Worm (Caenorhabditis elegans) whole organism, early embryonic: ENCODE results near the gene sec-15.

ENCODE experiments used
- B0310.2 ChIP-seq: sonication (generic microtip); optimal IDR thresholded peaks from 2 replicates; lab custom pipeline; 2016; ENCODE audit warnings: mild to moderate bottlenecking, missing genetic modification characterization, missing compliant biosample characterization
- F13C5.2 ChIP-seq: sonication (generic microtip); optimal IDR thresholded peaks from 2 replicates; lab custom pipeline; 2017; ENCODE audit warnings: mild to moderate bottlenecking, missing genetic modification characterization, inconsistent platforms, missing compliant biosample characterization
- aly-1 ChIP-seq: sonication (generic microtip); optimal IDR thresholded peaks from 2 replicates; lab custom pipeline; 2016; ENCODE audit warnings: missing genetic modification characterization, missing compliant biosample characterization
- ama-1 ChIP-seq: fragments of 150-350 bp; optimal IDR thresholded peaks from 2 replicates; lab custom pipeline; 2014
- ceh-13 ChIP-seq: fragments of 200-800 bp; sonication (Bioruptor generic); optimal IDR thresholded peaks from 2 replicates; lab custom pipeline; 2018; ENCODE audit warnings: mild to moderate bottlenecking, missing genetic modification characterization, missing compliant biosample characterization
- ceh-36 ChIP-seq: sonication (generic microtip); optimal IDR thresholded peaks from 2 replicates; lab custom pipeline; 2016; ENCODE audit warnings: missing genetic modification characterization, inconsistent platforms, missing compliant biosample characterization
- ets-7 ChIP-seq: sonication (generic microtip); optimal IDR thresholded peaks from 2 replicates; lab custom pipeline; 2016; ENCODE audit warnings: missing genotype, missing genetic modification characterization, missing compliant biosample characterization
- flt-1 ChIP-seq: fragments of 200-800 bp; sonication (Bioruptor generic); IDR thresholded peaks from 2 replicates; pipeline ENCODE4 v1.3.6; 2022; ENCODE audit warnings: missing genetic modification characterization, missing compliant biosample characterization
- hmbx-1 ChIP-seq: sonication (generic microtip); optimal IDR thresholded peaks from 2 replicates; lab custom pipeline; 2016; ENCODE audit warnings: mild to moderate bottlenecking, missing genetic modification characterization, missing compliant biosample characterization
- hmg-4 ChIP-seq: fragments of 200-800 bp; sonication (Bioruptor generic); optimal IDR thresholded peaks from 2 replicates; lab custom pipeline; 2018; ENCODE audit warnings: mild to moderate bottlenecking, missing genetic modification characterization, missing compliant biosample characterization
- hnd-1 ChIP-seq: sonication (generic microtip); optimal IDR thresholded peaks from 2 replicates; lab custom pipeline; 2016; ENCODE audit warnings: missing genetic modification characterization, missing compliant biosample characterization
- pes-1 ChIP-seq: fragments of 200-800 bp; sonication (Bioruptor generic); IDR thresholded peaks from 2 replicates; pipeline ENCODE4 v1.3.6; 2022; ENCODE audit warnings: missing genetic modification reagents, missing genetic modification characterization, missing compliant biosample characterization
- scrt-1 ChIP-seq: fragments of 200-800 bp; sonication (Bioruptor generic); IDR thresholded peaks from 2 replicates; pipeline ENCODE4 v1.3.6; 2022; ENCODE audit warnings: missing genetic modification characterization, missing compliant biosample characterization
- sea-1 ChIP-seq: fragments of 200-800 bp; sonication (Bioruptor generic); conservative IDR thresholded peaks from 2 replicates; pipeline ENCODE4 v1.3.6; 2022; ENCODE audit warnings: missing genetic modification characterization, missing compliant biosample characterization
- tbx-11 ChIP-seq: fragments of 200-800 bp; sonication (Bioruptor generic); IDR thresholded peaks from 2 replicates; pipeline ENCODE4 v1.3.6; 2022; ENCODE audit warnings: missing genetic modification characterization, missing compliant biosample characterization
- tbx-37 ChIP-seq: fragments of 200-800 bp; sonication (Bioruptor generic); conservative IDR thresholded peaks from 2 replicates; pipeline ENCODE4 v1.3.6; 2022; ENCODE audit warnings: missing genetic modification reagents, missing genetic modification characterization, missing compliant biosample characterization
- tra-4 ChIP-seq: sonication (generic microtip); optimal IDR thresholded peaks from 2 replicates; lab custom pipeline; 2017; ENCODE audit warnings: missing genetic modification characterization, missing compliant biosample characterization

Gene sec-15

ce11 chrX:8835405-8835804 is at the start of gene sec-15:
sec-15 (minus strand) TSS chrX:8835715.
- TF ChIP-seq hmbx-1: no peak
- no peak for TF ChIP-seq scrt-1 (GFP tag; lab: Robert Waterston, UW)
- no peak for TF ChIP-seq ets-7
- TF ChIP-seq tra-4: no peak
- TF ChIP-seq F13C5.2 (tag; lab: Kevin White, UChicago): no peak
- no peak for TF ChIP-seq B0310.2 (tag; lab: Kevin White, UChicago)
- no peak for TF ChIP-seq ama-1 (lab: Kevin White, UChicago)
- no peak for TF ChIP-seq tbx-11
- TF ChIP-seq hnd-1 (tag; lab: Kevin White, UChicago): no peak
- no peak for TF ChIP-seq hmg-4 (GFP tag; lab: Kevin White, UChicago)
- TF ChIP-seq flt-1 (GFP tag; lab: Robert Waterston, UW): no peak
- no peak for TF ChIP-seq pes-1 (GFP tag; lab: Robert Waterston, UW)

ce11 chrX:8882162-8882561 is 46.6 kb upstream of the sec-15 start:
- TF ChIP-seq ceh-36 (tag; lab: Kevin White, UChicago) (no peak), hmbx-1 (no peak), ets-7 (no peak), flt-1 (GFP tag; lab: Robert Waterston, UW) (no peak), scrt-1 (GFP tag; lab: Robert Waterston, UW) (no peak), pes-1 (GFP tag; lab: Robert Waterston, UW) (no peak)

DNA sequence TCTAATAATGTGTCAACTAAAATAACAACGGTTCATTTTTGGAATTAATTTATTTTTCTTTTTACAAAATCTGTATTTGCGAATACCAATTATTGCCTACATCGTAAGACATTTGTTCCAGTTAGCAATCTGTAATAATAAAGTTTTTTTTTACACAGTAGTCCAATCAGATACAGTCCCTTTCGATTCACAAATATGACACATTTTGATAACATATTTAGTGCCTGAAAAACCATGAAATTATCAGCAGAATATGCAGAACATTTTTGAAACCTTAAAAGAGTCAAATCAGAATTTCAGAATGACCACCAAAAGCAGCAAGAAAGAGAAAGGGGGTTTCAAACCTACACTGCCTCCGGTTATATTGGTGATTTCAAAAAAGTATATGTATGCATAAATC is 43.8 kb upstream of the sec-15 start, which contains the start of gene C06E2.2:
Gene C06E2.2, plus strand, starts transcription at position 301 of the 400 bp plus-strand sequence.
- TF ChIP-seq hmg-4 (GFP tag; lab: Kevin White, UChicago): no peak
- TF ChIP-seq B0310.2 (tag; lab: Kevin White, UChicago): no peak
- TF ChIP-seq ceh-36 (tag; lab: Kevin White, UChicago): no peak
- TF ChIP-seq flt-1 (GFP tag; lab: Robert Waterston, UW): no peak
- TF ChIP-seq ceh-13 (GFP tag; lab: Kevin White, UChicago): no peak
- no peak for TF ChIP-seq ets-7
- no peak for TF ChIP-seq tbx-11
- no peak for TF ChIP-seq hmbx-1
- no peak for TF ChIP-seq F13C5.2 (tag; lab: Kevin White, UChicago)
- no peak for TF ChIP-seq hnd-1 (tag; lab: Kevin White, UChicago)
- TF ChIP-seq tra-4: no peak
- no peak for TF ChIP-seq tbx-37 (GFP tag; lab: Robert Waterston, UW)
- TF ChIP-seq scrt-1 (GFP tag; lab: Robert Waterston, UW): no peak

DNA sequence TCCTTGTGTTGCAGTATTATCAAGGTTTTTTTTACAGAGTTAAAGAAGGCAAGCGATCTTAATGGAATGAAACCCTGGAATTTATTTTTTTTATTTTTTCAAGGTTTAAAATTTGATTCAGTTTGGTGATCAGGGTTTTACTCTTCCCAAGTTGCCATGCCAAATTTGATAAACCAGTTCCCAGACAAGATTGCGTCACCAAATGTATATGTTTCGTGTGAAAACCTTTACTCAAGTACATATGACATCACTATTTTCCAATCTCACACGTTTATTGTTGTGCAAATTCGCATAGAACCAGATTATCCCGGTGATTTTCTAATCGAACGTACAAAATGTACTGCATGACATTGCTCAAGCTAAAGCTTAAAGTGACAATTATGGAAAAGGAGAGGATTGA is 43.2 kb upstream of the sec-15 start:
- TF ChIP-seq sea-1 (GFP tag; lab: Robert Waterston, UW) (no peak), ceh-13 (GFP tag; lab: Kevin White, UChicago) (no peak), tra-4 (no peak), scrt-1 (GFP tag; lab: Robert Waterston, UW) (no peak), ceh-36 (tag; lab: Kevin White, UChicago) (no peak), tbx-11 (no peak), tbx-37 (GFP tag; lab: Robert Waterston, UW) (no peak), flt-1 (GFP tag; lab: Robert Waterston, UW) (no peak), pes-1 (GFP tag; lab: Robert Waterston, UW) (no peak), B0310.2 (tag; lab: Kevin White, UChicago) (no peak), F13C5.2 (tag; lab: Kevin White, UChicago) (no peak), ama-1 (lab: Kevin White, UChicago) (no peak), ets-7 (no peak), hmg-4 (GFP tag; lab: Kevin White, UChicago) (no peak)

- TF ChIP-seq hmg-4 (GFP tag; lab: Kevin White, UChicago): no peak
- TF ChIP-seq hmbx-1: no peak
- TF ChIP-seq hnd-1 (tag; lab: Kevin White, UChicago): no peak
- TF ChIP-seq B0310.2 (tag; lab: Kevin White, UChicago): no peak
- TF ChIP-seq ets-7: no peak
- TF ChIP-seq tbx-37 (GFP tag; lab: Robert Waterston, UW): no peak
- TF ChIP-seq pes-1 (GFP tag; lab: Robert Waterston, UW): no peak
Measured at ce11 chrX:8877162-8877561, 41.6 kb upstream of the sec-15 start.

ce11 chrX:8875867-8876266 is 40.4 kb upstream of the sec-15 start:
- TF ChIP-seq ets-7 (no peak), ceh-36 (tag; lab: Kevin White, UChicago) (no peak), ceh-13 (GFP tag; lab: Kevin White, UChicago) (no peak), tra-4 (no peak), pes-1 (GFP tag; lab: Robert Waterston, UW) (no peak), ama-1 (lab: Kevin White, UChicago) (no peak), hnd-1 (tag; lab: Kevin White, UChicago) (no peak), flt-1 (GFP tag; lab: Robert Waterston, UW) (no peak), hmbx-1 (no peak), tbx-11 (no peak)

ce11 chrX:8874748-8875147 is 39.2 kb upstream of the sec-15 start, which contains the start of gene C06E2.1:
C06E2.1 (minus strand) TSS chrX:8874848.
- TF ChIP-seq ceh-36 (tag; lab: Kevin White, UChicago): no peak
- no peak for TF ChIP-seq scrt-1 (GFP tag; lab: Robert Waterston, UW)

DNA sequence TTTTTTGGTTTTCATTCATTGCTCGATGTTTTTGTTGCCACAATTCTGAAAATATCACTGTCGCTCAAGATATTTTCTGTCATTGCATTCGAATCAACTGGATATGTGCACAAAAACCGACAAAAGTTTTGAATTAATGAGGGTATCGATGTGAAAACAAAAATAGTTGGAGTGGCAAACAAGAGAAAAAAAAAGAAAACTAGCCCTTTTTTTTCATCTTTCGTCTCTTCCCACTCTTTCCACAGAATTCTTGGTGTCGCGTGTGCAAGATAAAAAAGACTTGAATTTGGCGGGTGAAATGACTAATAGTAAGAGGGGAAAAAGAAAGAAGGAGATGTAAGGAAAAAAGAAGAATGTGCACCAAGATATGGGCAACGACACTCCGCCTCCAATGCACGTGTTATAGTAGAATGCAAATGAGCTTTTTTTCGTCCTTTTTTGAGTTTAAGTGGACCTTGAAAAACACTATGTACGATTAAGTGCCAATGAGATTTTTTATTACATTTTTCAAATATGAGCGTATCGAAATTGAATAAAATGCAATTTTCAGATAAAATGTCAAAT is 33.7 kb upstream of the sec-15 start, which contains the start of the genes ubc-22 and ubc-21:
Gene ubc-22, minus strand, starts transcription at position 51 of the 564 bp plus-strand sequence.
Gene ubc-21, plus strand, starts transcription at position 514 of the 564 bp plus-strand sequence.
- TF ChIP-seq hmg-4 (GFP tag; lab: Kevin White, UChicago) (no peak), B0310.2 (tag; lab: Kevin White, UChicago) (no peak), hmbx-1 (no peak), tbx-11 (no peak), scrt-1 (GFP tag; lab: Robert Waterston, UW) (no peak), flt-1 (GFP tag; lab: Robert Waterston, UW) (no peak), sea-1 (GFP tag; lab: Robert Waterston, UW) (no peak), aly-1 (tag; lab: Kevin White, UChicago) (no peak), ceh-36 (tag; lab: Kevin White, UChicago) (no peak), ets-7 (no peak), tra-4 (no peak), F13C5.2 (tag; lab: Kevin White, UChicago) (no peak), ceh-13 (GFP tag; lab: Kevin White, UChicago) (no peak)
